Worm (Caenorhabditis elegans): ENCODE measurements around the gene ttr-14.

The ttr-14 gene

ce11 chrX:10772165-10772584 lies 15.1 kb upstream of the ttr-14 start:
- TF ChIP-seq F52B5.7 (tag; optimal IDR thresholded peaks at IDR 0.05) (no peak), gei-17 (GFP tag; optimal IDR thresholded peaks at IDR 0.05) (peak; percentile 29), hlh-26 (GFP tag; conservative IDR thresholded peaks at IDR 0.05) (no peak), F55B11.4 (tag; optimal IDR thresholded peaks at IDR 0.05; ENCODE audit: borderline replicate concordance, insufficient read depth) (no peak), C17E4.6 (GFP tag; IDR thresholded peaks at IDR 0.05) (no peak), unc-130 (GFP tag; optimal IDR thresholded peaks at IDR 0.05) (no peak), nfya-1 (tag; optimal IDR thresholded peaks at IDR 0.05; ENCODE audit: borderline replicate concordance, insufficient read depth) (no peak), repo-1 (tag; optimal IDR thresholded peaks at IDR 0.05) (no peak), B0035.1 (tag; optimal IDR thresholded peaks at IDR 0.05) (no peak), rcor-1 (GFP tag; IDR thresholded peaks at IDR 0.05) (peak; percentile 29; the same call in 1 of the 2 replicates), ztf-28 (GFP tag; IDR thresholded peaks at IDR 0.05) (no peak), attf-3 (GFP tag; conservative IDR thresholded peaks at IDR 0.05) (0 out of 2 replicates have a peak, but pooled peaks have one; percentile 10), akir-1 (GFP tag; optimal IDR thresholded peaks at IDR 0.05) (no peak), nhr-27 (tag; optimal IDR thresholded peaks at IDR 0.05) (no peak), tbp1 (GFP tag; optimal IDR thresholded peaks at IDR 0.05) (peak; percentile 28), madf-6 (GFP tag; IDR thresholded peaks at IDR 0.05) (no peak), ztf-3 (GFP tag; optimal IDR thresholded peaks at IDR 0.05) (no peak), attf-6 (GFP tag; IDR thresholded peaks at IDR 0.05) (no peak), F33H1.4 (GFP tag; IDR thresholded peaks at IDR 0.05) (no peak), die-1 (tag; optimal IDR thresholded peaks at IDR 0.05) (no peak), ets-4 (GFP tag; optimal IDR thresholded peaks at IDR 0.05) (peak; percentile 88), nhr-90 (tag; optimal IDR thresholded peaks at IDR 0.05) (no peak), bed-2 (GFP tag; IDR thresholded peaks at IDR 0.05) (no peak), ztf-25 (GFP tag; IDR thresholded peaks at IDR 0.05) (no peak), hmg-1.2 (GFP tag; IDR thresholded peaks at IDR 0.05) (peak; percentile 30; the same call in 1 of the 2 replicates), ama-1 (optimal IDR thresholded peaks at IDR 0.05) (no peak), ama-1 (GFP tag; optimal IDR thresholded peaks at IDR 0.05) (no peak), Y53F4B.3 (GFP tag; IDR thresholded peaks at IDR 0.05) (no peak), egl-18 (GFP tag; IDR thresholded peaks at IDR 0.05) (no peak), hlh-12 (tag; optimal IDR thresholded peaks at IDR 0.05) (no peak), T07F8.4 (tag; optimal IDR thresholded peaks at IDR 0.05) (no peak), mcd-1 (GFP tag; IDR thresholded peaks at IDR 0.05) (no peak), nfya-2 (GFP tag; IDR thresholded peaks at IDR 0.05) (no peak), B0336.3 (GFP tag; IDR thresholded peaks at IDR 0.05) (peak; percentile 67), tbx-9 (tag; optimal IDR thresholded peaks at IDR 0.05; ENCODE audit: borderline replicate concordance) (no peak), cebp-2 (GFP tag; IDR thresholded peaks at IDR 0.05) (no peak), zfh-2 (GFP tag; conservative IDR thresholded peaks at IDR 0.05) (no peak), snpc-1.3 (tag; optimal IDR thresholded peaks at IDR 0.05; ENCODE audit: insufficient read depth) (no peak), ceh-40 (GFP tag; IDR thresholded peaks at IDR 0.05) (no peak), Y79H2A.3 (GFP tag; conservative IDR thresholded peaks at IDR 0.05) (no peak), athp-1 (tag; optimal IDR thresholded peaks at IDR 0.05) (no peak), F57A8.1 (GFP tag; optimal IDR thresholded peaks at IDR 0.05) (no peak), lin-54 (GFP tag; optimal IDR thresholded peaks at IDR 0.05) (no peak), bed-1 (GFP tag; IDR thresholded peaks at IDR 0.05) (no peak), ztf-18 (tag; optimal IDR thresholded peaks at IDR 0.05) (no peak), sptf-2 (GFP tag; optimal IDR thresholded peaks at IDR 0.05) (peak; percentile 35), ceh-27 (GFP tag; optimal IDR thresholded peaks at IDR 0.05) (no peak), F22D6.2 (tag; optimal IDR thresholded peaks at IDR 0.05) (no peak), him-1 (tag; optimal IDR thresholded peaks at IDR 0.05) (no peak), hsf-1 (GFP tag; IDR thresholded peaks at IDR 0.05) (no peak)
